Worm (Caenorhabditis elegans) whole organism, early embryonic: ENCODE measurements around the gene C17B7.3.

Experiments
- B0310.2 ChIP-seq: sonication (generic microtip); optimal IDR thresholded peaks from 2 replicates; lab custom pipeline; 2016; ENCODE audit warnings: mild to moderate bottlenecking, missing genetic modification characterization, missing compliant biosample characterization
- F13C5.2 ChIP-seq: sonication (generic microtip); optimal IDR thresholded peaks from 2 replicates; lab custom pipeline; 2017; ENCODE audit warnings: mild to moderate bottlenecking, missing genetic modification characterization, inconsistent platforms, missing compliant biosample characterization
- aly-1 ChIP-seq: sonication (generic microtip); optimal IDR thresholded peaks from 2 replicates; lab custom pipeline; 2016; ENCODE audit warnings: missing genetic modification characterization, missing compliant biosample characterization
- ama-1 ChIP-seq: fragments of 150-350 bp; optimal IDR thresholded peaks from 2 replicates; lab custom pipeline; 2014
- ceh-13 ChIP-seq: fragments of 200-800 bp; sonication (Bioruptor generic); optimal IDR thresholded peaks from 2 replicates; lab custom pipeline; 2018; ENCODE audit warnings: mild to moderate bottlenecking, missing genetic modification characterization, missing compliant biosample characterization
- ceh-36 ChIP-seq: sonication (generic microtip); optimal IDR thresholded peaks from 2 replicates; lab custom pipeline; 2016; ENCODE audit warnings: missing genetic modification characterization, inconsistent platforms, missing compliant biosample characterization
- ets-7 ChIP-seq: sonication (generic microtip); optimal IDR thresholded peaks from 2 replicates; lab custom pipeline; 2016; ENCODE audit warnings: missing genotype, missing genetic modification characterization, missing compliant biosample characterization
- flt-1 ChIP-seq: fragments of 200-800 bp; sonication (Bioruptor generic); IDR thresholded peaks from 2 replicates; pipeline ENCODE4 v1.3.6; 2022; ENCODE audit warnings: missing genetic modification characterization, missing compliant biosample characterization
- hmbx-1 ChIP-seq: sonication (generic microtip); optimal IDR thresholded peaks from 2 replicates; lab custom pipeline; 2016; ENCODE audit warnings: mild to moderate bottlenecking, missing genetic modification characterization, missing compliant biosample characterization
- hmg-4 ChIP-seq: fragments of 200-800 bp; sonication (Bioruptor generic); optimal IDR thresholded peaks from 2 replicates; lab custom pipeline; 2018; ENCODE audit warnings: mild to moderate bottlenecking, missing genetic modification characterization, missing compliant biosample characterization
- hnd-1 ChIP-seq: sonication (generic microtip); optimal IDR thresholded peaks from 2 replicates; lab custom pipeline; 2016; ENCODE audit warnings: missing genetic modification characterization, missing compliant biosample characterization
- pes-1 ChIP-seq: fragments of 200-800 bp; sonication (Bioruptor generic); IDR thresholded peaks from 2 replicates; pipeline ENCODE4 v1.3.6; 2022; ENCODE audit warnings: missing genetic modification reagents, missing genetic modification characterization, missing compliant biosample characterization
- scrt-1 ChIP-seq: fragments of 200-800 bp; sonication (Bioruptor generic); IDR thresholded peaks from 2 replicates; pipeline ENCODE4 v1.3.6; 2022; ENCODE audit warnings: missing genetic modification characterization, missing compliant biosample characterization
- sea-1 ChIP-seq: fragments of 200-800 bp; sonication (Bioruptor generic); conservative IDR thresholded peaks from 2 replicates; pipeline ENCODE4 v1.3.6; 2022; ENCODE audit warnings: missing genetic modification characterization, missing compliant biosample characterization
- tbx-11 ChIP-seq: fragments of 200-800 bp; sonication (Bioruptor generic); IDR thresholded peaks from 2 replicates; pipeline ENCODE4 v1.3.6; 2022; ENCODE audit warnings: missing genetic modification characterization, missing compliant biosample characterization
- tbx-37 ChIP-seq: fragments of 200-800 bp; sonication (Bioruptor generic); conservative IDR thresholded peaks from 2 replicates; pipeline ENCODE4 v1.3.6; 2022; ENCODE audit warnings: missing genetic modification reagents, missing genetic modification characterization, missing compliant biosample characterization
- tra-4 ChIP-seq: sonication (generic microtip); optimal IDR thresholded peaks from 2 replicates; lab custom pipeline; 2017; ENCODE audit warnings: missing genetic modification characterization, missing compliant biosample characterization

C17B7.3 gene

ce11 chrV:3316108-3316507 lies 26.5 kb upstream of the C17B7.3 start, which contains the start of gene F35F10.1:
F35F10.1 (plus strand) TSS chrV:3316307.
- TF ChIP-seq pes-1 (GFP tag; lab: Robert Waterston, UW): no peak
- no peak for TF ChIP-seq ceh-13 (GFP tag; lab: Kevin White, UChicago)
- no peak for TF ChIP-seq ceh-36 (tag; lab: Kevin White, UChicago)
- TF ChIP-seq B0310.2 (tag; lab: Kevin White, UChicago): no peak
- TF ChIP-seq flt-1 (GFP tag; lab: Robert Waterston, UW): no peak
- TF ChIP-seq sea-1 (GFP tag; lab: Robert Waterston, UW): no peak
- no peak for TF ChIP-seq ama-1
- no peak for TF ChIP-seq hmbx-1 (tag; lab: Kevin White, UChicago)
- no peak for TF ChIP-seq aly-1
- TF ChIP-seq hnd-1 (tag; lab: Kevin White, UChicago): no peak
- TF ChIP-seq hmg-4: no peak
- no peak for TF ChIP-seq F13C5.2
- TF ChIP-seq tbx-37 (GFP tag; lab: Robert Waterston, UW): no peak

- TF ChIP-seq tbx-11 (GFP tag; lab: Robert Waterston, UW): no peak
- no peak for TF ChIP-seq B0310.2 (tag; lab: Kevin White, UChicago)
These were observed 23.6 kb upstream of the C17B7.3 start, which contains the start of gene F35F10.13 for ce11 chrV:3318975-3319374. F35F10.13 (minus strand) TSS chrV:3319075.

- TF ChIP-seq tbx-11 (GFP tag; lab: Robert Waterston, UW) (no peak), flt-1 (GFP tag; lab: Robert Waterston, UW) (no peak), F13C5.2 (no peak), pes-1 (GFP tag; lab: Robert Waterston, UW) (no peak), tbx-37 (GFP tag; lab: Robert Waterston, UW) (no peak), ceh-36 (tag; lab: Kevin White, UChicago) (no peak), tra-4 (no peak), aly-1 (no peak), scrt-1 (no peak), hmg-4 (no peak), ama-1 (no peak), hmbx-1 (tag; lab: Kevin White, UChicago) (no peak), sea-1 (GFP tag; lab: Robert Waterston, UW) (no peak)
These were observed 22.6 kb upstream of the C17B7.3 start, which contains the start of gene F35F10.14 for ce11 chrV:3320005-3320404. F35F10.14 (minus strand) TSS chrV:3320105.

- no peak for TF ChIP-seq hmg-4
- TF ChIP-seq ets-7: no peak
- no peak for TF ChIP-seq sea-1 (GFP tag; lab: Robert Waterston, UW)
- TF ChIP-seq F13C5.2: no peak
- no peak for TF ChIP-seq scrt-1
- no peak for TF ChIP-seq ceh-13 (GFP tag; lab: Kevin White, UChicago)
- TF ChIP-seq tbx-11 (GFP tag; lab: Robert Waterston, UW): no peak
- TF ChIP-seq ceh-36 (tag; lab: Kevin White, UChicago): no peak
- no peak for TF ChIP-seq tbx-37 (GFP tag; lab: Robert Waterston, UW)
- TF ChIP-seq pes-1 (GFP tag; lab: Robert Waterston, UW): no peak
These were observed 22.2 kb upstream of the C17B7.3 start, which contains the start of gene C17B7.14 for ce11 chrV:3320432-3320831. C17B7.14 (minus strand) TSS chrV:3320532.

ce11 chrV:3324178-3324577 lies 18.4 kb upstream of the C17B7.3 start, which contains the start of gene C17B7.8:
C17B7.8 (minus strand) TSS chrV:3324278.
- no peak for TF ChIP-seq ceh-13 (GFP tag; lab: Kevin White, UChicago)
- TF ChIP-seq pes-1 (GFP tag; lab: Robert Waterston, UW): no peak
- no peak for TF ChIP-seq hnd-1 (tag; lab: Kevin White, UChicago)
- no peak for TF ChIP-seq sea-1 (GFP tag; lab: Robert Waterston, UW)
- TF ChIP-seq tbx-37 (GFP tag; lab: Robert Waterston, UW): no peak
- TF ChIP-seq flt-1 (GFP tag; lab: Robert Waterston, UW): no peak
- TF ChIP-seq tbx-11 (GFP tag; lab: Robert Waterston, UW): no peak
- TF ChIP-seq hmg-4: no peak
- no peak for TF ChIP-seq B0310.2 (tag; lab: Kevin White, UChicago)
- TF ChIP-seq hmbx-1 (tag; lab: Kevin White, UChicago): no peak
- no peak for TF ChIP-seq scrt-1
- no peak for TF ChIP-seq ama-1

- no peak for TF ChIP-seq flt-1 (GFP tag; lab: Robert Waterston, UW)
- TF ChIP-seq F13C5.2: no peak
- TF ChIP-seq B0310.2 (tag; lab: Kevin White, UChicago): no peak
- no peak for TF ChIP-seq ets-7
- no peak for TF ChIP-seq tbx-11 (GFP tag; lab: Robert Waterston, UW)
- TF ChIP-seq hnd-1 (tag; lab: Kevin White, UChicago): no peak
- TF ChIP-seq ceh-13 (GFP tag; lab: Kevin White, UChicago): no peak
- TF ChIP-seq hmbx-1 (tag; lab: Kevin White, UChicago): no peak
- no peak for TF ChIP-seq tbx-37 (GFP tag; lab: Robert Waterston, UW)
- TF ChIP-seq tra-4: no peak
- no peak for TF ChIP-seq aly-1
- no peak for TF ChIP-seq sea-1 (GFP tag; lab: Robert Waterston, UW)
- no peak for TF ChIP-seq hmg-4
These were observed 10.6 kb upstream of the C17B7.3 start, which contains the start of gene C17B7.9 for ce11 chrV:3332023-3332422. C17B7.9 (minus strand) TSS chrV:3332123.

- TF ChIP-seq tra-4 (no peak), flt-1 (GFP tag; lab: Robert Waterston, UW) (no peak), ceh-36 (tag; lab: Kevin White, UChicago) (no peak), ama-1 (no peak), scrt-1 (no peak), tbx-11 (GFP tag; lab: Robert Waterston, UW) (no peak), hmbx-1 (tag; lab: Kevin White, UChicago) (no peak), sea-1 (GFP tag; lab: Robert Waterston, UW) (no peak), hnd-1 (tag; lab: Kevin White, UChicago) (no peak), F13C5.2 (no peak), hmg-4 (no peak), ceh-13 (GFP tag; lab: Kevin White, UChicago) (no peak), tbx-37 (GFP tag; lab: Robert Waterston, UW) (no peak), pes-1 (GFP tag; lab: Robert Waterston, UW) (no peak), ets-7 (no peak), B0310.2 (tag; lab: Kevin White, UChicago) (no peak), aly-1 (no peak)
These were observed 9.3 kb upstream of the C17B7.3 start, which contains the start of gene C17B7.5 for ce11 chrV:3333334-3333733. C17B7.5 (plus strand) TSS chrV:3333634.
